Fruit fly (Drosophila melanogaster): ENCODE data around the gene ND-B14.5B.

DNA sequence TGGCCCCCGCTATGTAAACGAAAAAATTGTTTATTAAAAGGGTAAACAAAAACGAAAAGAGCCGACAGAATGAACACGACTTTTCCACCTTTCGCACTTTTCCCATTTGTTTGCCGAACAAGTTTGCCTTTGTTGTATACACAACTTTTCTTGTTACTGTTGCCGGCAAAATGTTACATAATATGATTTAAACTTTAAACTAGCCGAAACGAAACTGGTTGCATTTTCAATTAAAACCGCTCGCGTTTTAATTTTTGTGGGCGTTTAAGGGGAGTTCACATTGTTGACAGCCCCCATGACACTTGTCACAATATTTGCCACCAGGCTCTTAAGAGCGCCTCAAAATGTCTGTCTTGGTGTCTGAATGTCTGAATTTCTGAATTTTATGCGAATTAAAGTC, 24.8 kb downstream of the ND-B14.5B start:
- TF ChIP-seq N (GFP tag; optimal IDR thresholded peaks at IDR 0.05) (no peak), br (GFP tag; optimal IDR thresholded peaks at IDR 0.05) (no peak), Dfd (GFP tag; optimal IDR thresholded peaks at IDR 0.05) (no peak), tai (GFP tag; optimal IDR thresholded peaks at IDR 0.05) (no peak), psq (GFP tag; optimal IDR thresholded peaks at IDR 0.05) (no peak), usp (GFP tag; optimal IDR thresholded peaks at IDR 0.05) (no peak), dmrt93B (GFP tag; optimal IDR thresholded peaks at IDR 0.05) (no peak), pan (optimal IDR thresholded peaks at IDR 0.05) (no peak), h (GFP tag; optimal IDR thresholded peaks at IDR 0.05) (no peak), rgr (GFP tag; optimal IDR thresholded peaks at IDR 0.05) (no peak)
